Fruit fly (Drosophila melanogaster): Measurements from ENCODE around the gene CG13877.
A peak's percentile ranks its signal among the peaks of the same experiment; 100 is the strongest.

Gene CG13877

DNA sequence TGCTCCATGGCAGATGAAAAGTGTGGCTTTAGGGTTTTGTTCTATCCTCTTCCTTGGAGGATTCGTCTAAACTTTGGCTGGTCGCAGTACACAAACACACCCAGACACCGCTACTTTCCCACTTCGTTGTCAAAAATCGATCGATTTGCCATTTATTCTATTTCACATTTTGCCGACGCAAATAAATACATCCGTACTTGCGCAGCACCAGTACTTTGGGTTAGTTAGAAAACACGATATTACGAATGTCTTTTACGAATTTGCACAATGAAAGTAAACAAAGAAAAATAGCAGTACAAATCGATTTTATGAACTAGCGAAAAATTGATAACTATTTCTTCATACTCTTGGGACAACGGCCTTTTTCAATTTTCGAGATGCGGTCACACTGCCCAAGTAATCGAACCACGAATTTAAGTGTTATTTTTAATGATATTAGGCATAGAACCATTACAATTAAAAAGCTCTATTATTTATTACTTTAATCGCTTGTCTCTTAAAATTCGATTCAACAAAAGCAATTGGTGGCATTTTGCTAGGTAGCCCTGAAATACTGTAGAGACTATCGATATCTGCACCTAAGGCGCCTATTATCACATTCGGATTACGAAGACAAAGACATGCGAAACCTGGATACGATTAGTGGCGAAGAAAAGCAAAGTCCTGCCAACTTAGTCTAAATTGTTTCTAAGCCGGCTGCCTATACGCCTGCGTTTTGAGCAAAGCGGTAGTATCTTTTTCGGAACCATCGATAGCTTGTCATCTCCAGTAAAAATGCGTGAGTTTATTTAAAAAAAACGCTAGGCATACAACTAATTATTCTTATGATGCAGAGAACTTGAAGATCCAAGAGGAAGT is 40.0 kb downstream of the CG13877 start, which contains the start of the genes DIP2 and wac (continued):
- TF ChIP-seq CG11093 (GFP tag; IDR thresholded peaks at IDR 0.05) (peak; percentile 57; the same call in 1 of the 3 replicates), fd102C (GFP tag; optimal IDR thresholded peaks at IDR 0.05) (peak; percentile 31), twi (tag; optimal IDR thresholded peaks at IDR 0.05) (no peak), CG8281 (tag; optimal IDR thresholded peaks at IDR 0.05) (no peak), CG15514 (GFP tag; optimal IDR thresholded peaks at IDR 0.05) (peak; percentile 97), CG30020 (tag; optimal IDR thresholded peaks at IDR 0.05) (peak; percentile 73), CG1603 (tag; optimal IDR thresholded peaks at IDR 0.05) (peak; percentile 74), rib (GFP tag; IDR thresholded peaks at IDR 0.05) (no peak), salm (tag; optimal IDR thresholded peaks at IDR 0.05) (peak; percentile 3), Awh (GFP tag; IDR thresholded peaks at IDR 0.05) (0 out of 2 replicates have a peak, but pooled peaks have one; percentile 40), pum (GFP tag; optimal IDR thresholded peaks at IDR 0.05) (peak; percentile 86), yki (optimal IDR thresholded peaks at IDR 0.05) (no peak), CG14014 (GFP tag; IDR thresholded peaks at IDR 0.05) (peak; percentile 71), CoRest (tag; optimal IDR thresholded peaks at IDR 0.05) (peak; percentile 71), amos (GFP tag; IDR thresholded peaks at IDR 0.05; ENCODE audit: partially characterized antibody) (peak; percentile 90), HLH4C (GFP tag; IDR thresholded peaks at IDR 0.05; ENCODE audit: partially characterized antibody) (peak; percentile 86), al (GFP tag; IDR thresholded peaks at IDR 0.05) (peak; percentile 69), Dfd (GFP tag; optimal IDR thresholded peaks at IDR 0.05) (no peak), CG18619 (GFP tag; optimal IDR thresholded peaks at IDR 0.05) (no peak), vnd (GFP tag; IDR thresholded peaks at IDR 0.05; ENCODE audit: partially characterized antibody) (peak; percentile 84), HHEX (GFP tag; optimal IDR thresholded peaks at IDR 0.05) (peak; percentile 11), Vsx1 (GFP tag; optimal IDR thresholded peaks at IDR 0.05) (no peak), CG3838 (GFP tag; optimal IDR thresholded peaks at IDR 0.05) (peak; percentile 54), CG2116 (GFP tag; optimal IDR thresholded peaks at IDR 0.05) (peak; percentile 94), CG10431 (GFP tag; optimal IDR thresholded peaks at IDR 0.05) (peak; percentile 49), Fer2 (tag; optimal IDR thresholded peaks at IDR 0.05) (peak; percentile 57), CG9932 (GFP tag; IDR thresholded peaks at IDR 0.05) (peak; percentile 94), CG9876 (GFP tag; optimal IDR thresholded peaks at IDR 0.05) (peak; percentile 75), CG9609 (GFP tag; optimal IDR thresholded peaks at IDR 0.05) (peak; percentile 82), sug (tag; optimal IDR thresholded peaks at IDR 0.05) (peak; percentile 74), Dref (GFP tag; IDR thresholded peaks at IDR 0.05) (peak; percentile 84), Fer1 (GFP tag; optimal IDR thresholded peaks at IDR 0.05) (peak; percentile 53), fd3F (GFP tag; optimal IDR thresholded peaks at IDR 0.05) (peak; percentile 4), org-1 (GFP tag; optimal IDR thresholded peaks at IDR 0.05) (no peak), unpg (GFP tag; optimal IDR thresholded peaks at IDR 0.05) (peak; percentile 55), klu (GFP tag; IDR thresholded peaks at IDR 0.05) (no peak), CG4820 (GFP tag; optimal IDR thresholded peaks at IDR 0.05) (peak; percentile 66), Elba2 (GFP tag; optimal IDR thresholded peaks at IDR 0.05) (peak; percentile 56), wor (GFP tag; IDR thresholded peaks at IDR 0.05) (no peak), H2.0 (GFP tag; IDR thresholded peaks at IDR 0.05) (peak; percentile 59; the same call in 1 of the 2 replicates), CG16815 (GFP tag; optimal IDR thresholded peaks at IDR 0.05) (peak; percentile 29), NC2α (GFP tag; optimal IDR thresholded peaks at IDR 0.05) (peak; percentile 61), Chrac-16 (GFP tag; optimal IDR thresholded peaks at IDR 0.05) (peak; percentile 85), GATAe (GFP tag; conservative IDR thresholded peaks at IDR 0.05) (0 out of 2 replicates have a peak, but pooled peaks have one; percentile 15), B-H2 (GFP tag; optimal IDR thresholded peaks at IDR 0.05) (peak; percentile 77), prd (optimal IDR thresholded peaks at IDR 0.05) (no peak), prd (GFP tag; IDR thresholded peaks at IDR 0.05) (peak; percentile 76; the same call in 2 of the 3 replicates), caup (GFP tag; optimal IDR thresholded peaks at IDR 0.05; ENCODE audit: severe bottlenecking) (peak; percentile 69), HmgD (GFP tag; optimal IDR thresholded peaks at IDR 0.05) (peak; percentile 78)
